Fruit fly (Drosophila melanogaster): Measurements from ENCODE around the gene jus.

The jus gene

dm6 chr3R:29210091-29210490 is 15.3 kb upstream of the jus start:
- TF ChIP-seq foxo (GFP tag; optimal IDR thresholded peaks at IDR 0.05) = no peak
- peak; percentile 76 for TF ChIP-seq Dfd (GFP tag; optimal IDR thresholded peaks at IDR 0.05)
- TF ChIP-seq Mio (GFP tag; optimal IDR thresholded peaks at IDR 0.05) = no peak
- TF ChIP-seq sage (GFP tag; optimal IDR thresholded peaks at IDR 0.05) = no peak
- TF ChIP-seq Hr78 (GFP tag; optimal IDR thresholded peaks at IDR 0.05) = no peak

- TF ChIP-seq tai (GFP tag; optimal IDR thresholded peaks at IDR 0.05) (no peak), rgr (GFP tag; optimal IDR thresholded peaks at IDR 0.05) (peak; percentile 40), fru (GFP tag; optimal IDR thresholded peaks at IDR 0.05) (peak; percentile 61), HLH106 (tag; optimal IDR thresholded peaks at IDR 0.05) (peak; percentile 27), Hnf4 (GFP tag; optimal IDR thresholded peaks at IDR 0.05) (peak; percentile 12), dsf (GFP tag; optimal IDR thresholded peaks at IDR 0.05; ENCODE audit: borderline replicate concordance) (no peak), usp (GFP tag; optimal IDR thresholded peaks at IDR 0.05) (no peak), Abd-B (GFP tag; optimal IDR thresholded peaks at IDR 0.05) (no peak), dl (GFP tag; optimal IDR thresholded peaks at IDR 0.05; ENCODE audit: insufficient read depth in 1 of 2, partially characterized antibody in 2 of 2) (no peak), psq (GFP tag; optimal IDR thresholded peaks at IDR 0.05) (peak; percentile 5), h (GFP tag; optimal IDR thresholded peaks at IDR 0.05) (peak; percentile 45), br (GFP tag; optimal IDR thresholded peaks at IDR 0.05) (peak; percentile 60), woc (GFP tag; optimal IDR thresholded peaks at IDR 0.05) (peak; percentile 11), foxo (GFP tag; optimal IDR thresholded peaks at IDR 0.05) (peak in 1 of 2 experiments; percentile 55), brk (GFP tag; optimal IDR thresholded peaks at IDR 0.05) (no peak), Sp1 (GFP tag; optimal IDR thresholded peaks at IDR 0.05) (peak; percentile 26), sv (GFP tag; optimal IDR thresholded peaks at IDR 0.05) (peak; percentile 6), ey (GFP tag; optimal IDR thresholded peaks at IDR 0.05) (peak; percentile 37)
Measured at dm6 chr3R:29207996-29208395, 13.2 kb upstream of the jus start.

- peak; percentile 80 for TF ChIP-seq fru (GFP tag; optimal IDR thresholded peaks at IDR 0.05)
- peak; percentile 72 for TF ChIP-seq ey (GFP tag; optimal IDR thresholded peaks at IDR 0.05)
- TF ChIP-seq psq (GFP tag; optimal IDR thresholded peaks at IDR 0.05) = peak; percentile 91
- peak in 1 of 2 experiments; percentile 85 for TF ChIP-seq foxo (GFP tag; optimal IDR thresholded peaks at IDR 0.05)
- peak; percentile 52 for TF ChIP-seq brk (GFP tag; optimal IDR thresholded peaks at IDR 0.05)
- no peak for TF ChIP-seq Myc (optimal IDR thresholded peaks at IDR 0.05)
- TF ChIP-seq dmrt93B (GFP tag; optimal IDR thresholded peaks at IDR 0.05) = peak; percentile 80
- TF ChIP-seq dsf (GFP tag; optimal IDR thresholded peaks at IDR 0.05; ENCODE audit: borderline replicate concordance) = peak; percentile 42
- TF ChIP-seq sage (GFP tag; optimal IDR thresholded peaks at IDR 0.05) = peak; percentile 76
- peak; percentile 88 for TF ChIP-seq Sp1 (GFP tag; optimal IDR thresholded peaks at IDR 0.05)
- peak; percentile 9 for TF ChIP-seq Jra (GFP tag; optimal IDR thresholded peaks at IDR 0.05)
- peak; percentile 80 for TF ChIP-seq rgr (GFP tag; optimal IDR thresholded peaks at IDR 0.05)
- no peak for TF ChIP-seq Hr78 (GFP tag; optimal IDR thresholded peaks at IDR 0.05)
- peak; percentile 63 for TF ChIP-seq br (GFP tag; optimal IDR thresholded peaks at IDR 0.05)
- no peak for TF ChIP-seq tai (GFP tag; optimal IDR thresholded peaks at IDR 0.05)
- no peak for TF ChIP-seq Vsx2 (GFP tag; optimal IDR thresholded peaks at IDR 0.05; ENCODE audit: partially characterized antibody)
- TF ChIP-seq pan (optimal IDR thresholded peaks at IDR 0.05) = no peak
- TF ChIP-seq N (GFP tag; optimal IDR thresholded peaks at IDR 0.05) = peak; percentile 56
- peak; percentile 82 for TF ChIP-seq OdsH (GFP tag; optimal IDR thresholded peaks at IDR 0.05)
- no peak for TF ChIP-seq Rel (GFP tag; optimal IDR thresholded peaks at IDR 0.05)
- peak; percentile 68 for TF ChIP-seq Rel (tag; optimal IDR thresholded peaks at IDR 0.05)
- TF ChIP-seq lola (GFP tag; optimal IDR thresholded peaks at IDR 0.05) = no peak
- peak in 1 of 2 experiments; percentile 18 for TF ChIP-seq dl (GFP tag; optimal IDR thresholded peaks at IDR 0.05; ENCODE audit: insufficient read depth in 1 of 2, partially characterized antibody in 2 of 2)
- no peak for TF ChIP-seq usp (GFP tag; optimal IDR thresholded peaks at IDR 0.05)
- TF ChIP-seq Abd-B (GFP tag; optimal IDR thresholded peaks at IDR 0.05) = no peak
- no peak for TF ChIP-seq Mio (GFP tag; optimal IDR thresholded peaks at IDR 0.05)
- peak; percentile 92 for TF ChIP-seq HLH106 (tag; optimal IDR thresholded peaks at IDR 0.05)
- TF ChIP-seq Hnf4 (GFP tag; optimal IDR thresholded peaks at IDR 0.05) = peak; percentile 74
- peak; percentile 55 for TF ChIP-seq Dfd (GFP tag; optimal IDR thresholded peaks at IDR 0.05)
- TF ChIP-seq GATAd (GFP tag; optimal IDR thresholded peaks at IDR 0.05) = no peak
- peak; percentile 50 for TF ChIP-seq woc (GFP tag; optimal IDR thresholded peaks at IDR 0.05)
- TF ChIP-seq h (GFP tag; optimal IDR thresholded peaks at IDR 0.05) = peak; percentile 87
- TF ChIP-seq sv (GFP tag; optimal IDR thresholded peaks at IDR 0.05) = no peak
- TF ChIP-seq CG9705 (GFP tag; optimal IDR thresholded peaks at IDR 0.05) = peak; percentile 86
- no peak for TF ChIP-seq CG32264 (GFP tag; optimal IDR thresholded peaks at IDR 0.05)
- TF ChIP-seq Hr83 (GFP tag; optimal IDR thresholded peaks at IDR 0.05; ENCODE audit: poor library complexity, severe bottlenecking) = no peak
- no peak for TF ChIP-seq Dif (GFP tag; optimal IDR thresholded peaks at IDR 0.05; ENCODE audit: partially characterized antibody)
- TF ChIP-seq jim (GFP tag; optimal IDR thresholded peaks at IDR 0.05) = no peak
Measured at dm6 chr3R:29207012-29207656, 12.3 kb upstream of the jus start.

Data from whole organism, wandering third instar larva.